Worm (Caenorhabditis elegans) whole organism, young adult: Measurements from ENCODE around the gene T04A6.2.

Experiments
- F49E8.2 ChIP-seq: sonication (generic microtip); optimal IDR thresholded peaks from 3 replicates; lab custom pipeline; 2017; ENCODE audit warnings: missing genetic modification characterization, mild to moderate bottlenecking, missing compliant biosample characterization, antibody characterized with exemption, moderate library complexity; ENCODE audit not compliant: insufficient read depth
- Y53F4B.3 ChIP-seq: fragments of 200-800 bp; sonication (Bioruptor generic); IDR thresholded peaks from 2 replicates; pipeline ENCODE4 v1.3.6; 2022; ENCODE audit warnings: missing genetic modification reagents, missing genetic modification characterization, missing compliant biosample characterization
- ets-4 ChIP-seq: fragments of 200-800 bp; sonication (Bioruptor generic); optimal IDR thresholded peaks from 2 replicates; lab custom pipeline; 2018; ENCODE audit warnings: mild to moderate bottlenecking, missing genetic modification characterization, missing compliant biosample characterization
- hlh-26 ChIP-seq: fragments of 200-800 bp; sonication (Bioruptor generic); conservative IDR thresholded peaks from 2 replicates; pipeline ENCODE4 v1.3.6; 2022; ENCODE audit warnings: missing genetic modification reagents, missing genetic modification characterization, missing compliant biosample characterization
- nhr-90 ChIP-seq: sonication (generic microtip); optimal IDR thresholded peaks from 2 replicates; lab custom pipeline; 2016; ENCODE audit warnings: missing genotype, mild to moderate bottlenecking, missing genetic modification characterization, missing compliant biosample characterization
- rec-8 ChIP-seq, 2 experiments: sonication (generic microtip); optimal IDR thresholded peaks; 2 replicates each; lab custom pipeline; 2016; ENCODE audit warnings: mild to moderate bottlenecking in 2 of 2, missing genetic modification characterization in 2 of 2, missing genetic modification reagents in 2 of 2, missing genotype in 2 of 2, missing biosample characterization in 1 of 2, missing compliant biosample characterization in 1 of 2, moderate library complexity in 1 of 2
- repo-1 ChIP-seq: sonication (generic microtip); optimal IDR thresholded peaks from 2 replicates; lab custom pipeline; 2017; ENCODE audit warnings: mild to moderate bottlenecking, missing genetic modification characterization, missing compliant biosample characterization
- snpc-4 ChIP-seq, 5 experiments: fragments of 150-350 bp in 1 of 5; sonication (generic microtip) in 4 of 5; optimal IDR thresholded peaks; 2 replicates each; lab custom pipeline; 2014 to 2018; ENCODE audit warnings: missing genetic modification characterization in 5 of 5, missing biosample characterization in 3 of 5, antibody characterized with exemption in 2 of 5, mild to moderate bottlenecking in 2 of 5, missing compliant biosample characterization in 2 of 5, missing genotype in 2 of 5, moderate library complexity in 2 of 5, missing genetic modification reagents in 1 of 5

- TF ChIP-seq F49E8.2 (tag; lab: Kevin White, UChicago) = no peak
- TF ChIP-seq repo-1 (tag; lab: Kevin White, UChicago) = no peak
- no peak for TF ChIP-seq nhr-90 (tag; lab: Kevin White, UChicago)
- TF ChIP-seq Y53F4B.3 (GFP tag; lab: Robert Waterston, UW) = no peak
- TF ChIP-seq hlh-26 = no peak
- no peak for TF ChIP-seq snpc-4 (GFP tag; optimal IDR thresholded peaks at IDR 0.05; lab: Kevin White, UChicago)
- no peak for TF ChIP-seq snpc-4 (tag; optimal IDR thresholded peaks at IDR 0.05; lab: Kevin White, UChicago)
- TF ChIP-seq ets-4 (GFP tag; lab: Kevin White, UChicago) = no peak
- TF ChIP-seq rec-8 (tag; optimal IDR thresholded peaks at IDR 0.05; lab: Kevin White, UChicago) = no peak
These were observed 8.3 kb downstream of the T04A6.2 start for ce11 chrIII:7622922-7623321.
